Worm (Caenorhabditis elegans) whole organism, L2 larva: ENCODE results near the gene sto-1.
A peak's percentile ranks its signal among the peaks of the same experiment; 100 is the strongest.

ENCODE experiments used
- alr-1 ChIP-seq: fragments of 150-350 bp; optimal IDR thresholded peaks from 2 replicates; lab custom pipeline; 2014; ENCODE audit warnings: missing biosample characterization, missing genetic modification characterization
- aly-2 ChIP-seq: fragments of 150-350 bp; optimal IDR thresholded peaks from 2 replicates; lab custom pipeline; 2014; ENCODE audit warnings: missing biosample characterization, missing genetic modification characterization
- ama-1 ChIP-seq: fragments of 150-350 bp; optimal IDR thresholded peaks from 2 replicates; lab custom pipeline; 2018; ENCODE audit warnings: inconsistent platforms
- blmp-1 ChIP-seq: sonication (generic microtip); optimal IDR thresholded peaks from 2 replicates; lab custom pipeline; 2017; ENCODE audit warnings: missing genetic modification characterization, mild to moderate bottlenecking, missing compliant biosample characterization, antibody characterized with exemption, moderate library complexity; ENCODE audit not compliant: insufficient read depth
- lin-11 ChIP-seq: fragments of 150-350 bp; sonication (generic microtip); optimal IDR thresholded peaks from 2 replicates; lab custom pipeline; 2014; ENCODE audit warnings: missing biosample characterization, missing genetic modification characterization, inconsistent platforms, mixed read lengths
- nhr-11 ChIP-seq: fragments of 150-350 bp; optimal IDR thresholded peaks from 2 replicates; lab custom pipeline; 2014; ENCODE audit warnings: missing biosample characterization, missing genetic modification characterization
- nhr-12 ChIP-seq: fragments of 150-350 bp; optimal IDR thresholded peaks from 2 replicates; lab custom pipeline; 2014; ENCODE audit warnings: missing biosample characterization, missing genetic modification characterization
- nhr-25 ChIP-seq: fragments of 150-350 bp; sonication (generic microtip); optimal IDR thresholded peaks from 3 replicates; lab custom pipeline; 2014; ENCODE audit warnings: missing biosample characterization, missing genetic modification characterization
- nhr-6 ChIP-seq: fragments of 150-350 bp; optimal IDR thresholded peaks from 2 replicates; lab custom pipeline; 2014; ENCODE audit warnings: missing biosample characterization, missing genetic modification characterization
- peb-1 ChIP-seq: fragments of 150-350 bp; optimal IDR thresholded peaks from 2 replicates; lab custom pipeline; 2014; ENCODE audit warnings: missing biosample characterization, missing genetic modification characterization
- sma-3 ChIP-seq: sonication (generic microtip); optimal IDR thresholded peaks from 2 replicates; lab custom pipeline; 2016; ENCODE audit warnings: missing genetic modification reagents, missing genetic modification characterization, missing compliant biosample characterization
- snpc-4 ChIP-seq: fragments of 150-350 bp; optimal IDR thresholded peaks from 2 replicates; lab custom pipeline; 2014; ENCODE audit warnings: missing biosample characterization, missing genetic modification characterization
- unc-62 ChIP-seq: fragments of 150-350 bp; optimal IDR thresholded peaks from 2 replicates; lab custom pipeline; 2014; ENCODE audit warnings: missing biosample characterization, missing genetic modification reagents, missing genetic modification characterization

- TF ChIP-seq nhr-12 (tag; lab: Kevin White, UChicago) (no peak), alr-1 (tag; lab: Kevin White, UChicago) (no peak), unc-62 (GFP tag; lab: Kevin White, UChicago) (no peak), nhr-25 (tag; lab: Kevin White, UChicago) (peak; percentile 79), sma-3 (peak; percentile 16), snpc-4 (tag; lab: Kevin White, UChicago) (no peak), peb-1 (tag; lab: Kevin White, UChicago) (no peak), nhr-6 (tag; lab: Kevin White, UChicago) (no peak), aly-2 (tag; lab: Kevin White, UChicago) (no peak), lin-11 (no peak), nhr-11 (tag; lab: Kevin White, UChicago) (no peak), blmp-1 (tag; lab: Kevin White, UChicago) (peak; percentile 43), ama-1 (lab: Kevin White, UChicago) (no peak)
These were observed 23.1 kb downstream of the sto-1 start, which contains the start of gene adt-2 for ce11 chrX:7585610-7586259.
